Worm (Caenorhabditis elegans): ENCODE data around the gene Y57G11C.3.

The Y57G11C.3 gene

DNA sequence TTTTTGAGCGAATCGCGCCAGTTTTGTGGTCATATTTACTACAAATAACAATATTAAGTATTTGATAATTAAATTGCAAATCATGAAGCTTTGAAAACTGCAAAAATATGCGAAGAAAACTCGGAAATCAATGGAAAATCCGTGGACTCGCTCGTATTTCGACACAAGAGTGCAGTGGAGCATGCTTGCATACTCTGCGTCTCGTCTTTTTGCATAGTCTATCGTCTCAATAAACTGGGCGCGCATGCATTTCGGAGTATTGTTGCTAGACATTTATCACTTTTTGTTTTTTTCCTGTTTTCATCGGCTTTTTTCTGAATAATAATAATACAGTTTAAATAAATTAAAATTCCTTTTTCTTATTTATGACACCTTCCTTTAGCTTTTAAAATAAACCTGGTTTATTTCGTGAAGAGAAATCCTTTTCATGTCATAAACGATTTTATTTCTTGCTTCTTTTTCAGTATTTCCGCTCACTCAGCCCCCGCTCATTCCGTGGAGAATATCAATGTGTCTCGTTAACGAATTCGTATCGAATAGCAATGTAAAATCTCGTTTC, at the start of gene Y57G11C.3, which contains the start of gene mrps-7:
Gene Y57G11C.3, plus strand, starts transcription at position 509 of the 559 bp plus-strand sequence.
Gene mrps-7, minus strand, starts transcription at position 38 of the 559 bp plus-strand sequence.
- TF ChIP-seq him-1 (tag; optimal IDR thresholded peaks at IDR 0.05): peak; percentile 41
- TF ChIP-seq W03F9.2 (tag; optimal IDR thresholded peaks at IDR 0.05): peak; percentile 89
- TF ChIP-seq dao-5 (tag; optimal IDR thresholded peaks at IDR 0.05): no peak

DNA sequence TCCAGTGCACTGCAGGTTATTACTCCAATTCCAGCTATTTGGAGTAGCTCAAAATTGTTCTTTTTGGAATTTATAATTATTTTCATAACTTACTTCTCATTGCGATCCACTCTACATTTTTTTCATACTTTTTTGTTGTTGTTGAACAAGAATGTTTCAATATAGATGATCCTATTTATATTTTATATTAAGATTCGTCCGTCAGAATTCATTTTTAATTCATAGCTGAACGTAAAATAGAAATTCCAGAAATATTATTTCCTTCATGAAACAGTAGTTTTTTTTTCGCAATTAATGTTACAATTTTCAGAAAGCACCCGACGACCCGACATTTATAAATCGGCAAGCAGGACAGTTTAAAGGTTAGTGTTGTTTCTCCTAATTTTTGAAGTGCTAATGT, 39.8 kb upstream of the Y57G11C.3 start, which contains the start of gene Y57G11C.42:
Gene Y57G11C.42, plus strand, starts transcription at position 301 of the 400 bp plus-strand sequence.
- TF ChIP-seq W03F9.2 (tag; optimal IDR thresholded peaks at IDR 0.05) (no peak), him-1 (tag; optimal IDR thresholded peaks at IDR 0.05) (no peak), dao-5 (tag; optimal IDR thresholded peaks at IDR 0.05) (no peak)

DNA sequence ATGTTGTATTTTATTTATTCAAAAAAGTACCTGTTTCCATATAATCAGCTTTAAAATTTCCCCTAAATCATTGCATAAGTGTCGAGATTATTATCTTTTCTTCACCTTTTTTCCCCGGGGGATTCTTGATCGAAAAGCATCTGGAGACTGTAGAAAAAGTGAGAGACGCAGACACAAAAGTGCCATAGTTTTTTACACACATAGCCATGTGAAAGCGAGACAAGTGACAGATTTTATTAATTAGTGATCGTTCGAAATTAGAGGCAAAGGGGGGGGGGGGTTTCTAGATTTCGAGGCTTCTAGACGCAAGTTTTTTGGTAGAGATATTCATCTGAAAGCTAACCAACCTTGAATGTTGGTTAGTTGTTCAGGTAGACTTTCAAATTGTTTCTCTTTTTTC, 38.7 kb upstream of the Y57G11C.3 start:
- TF ChIP-seq dao-5 (tag; optimal IDR thresholded peaks at IDR 0.05): no peak

DNA sequence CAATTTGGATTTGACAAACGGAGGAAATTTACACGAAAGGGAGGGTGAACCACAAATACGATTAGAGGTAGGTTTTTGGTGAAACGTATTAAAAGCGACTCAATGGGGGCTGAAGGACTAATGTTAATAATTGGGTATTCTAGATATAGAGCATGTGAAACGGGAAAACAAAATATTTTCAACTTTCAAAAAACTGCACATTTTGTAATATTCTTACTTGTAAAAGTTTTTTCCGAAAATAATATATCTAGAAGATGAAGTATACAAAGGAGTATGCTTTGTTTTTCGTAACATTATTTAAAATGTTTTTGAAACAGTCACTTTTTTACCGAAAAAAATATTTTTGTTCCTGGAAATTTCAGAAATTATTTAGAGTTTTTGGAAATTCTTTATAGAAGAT, 26.1 kb upstream of the Y57G11C.3 start:
- TF ChIP-seq W03F9.2 (tag; optimal IDR thresholded peaks at IDR 0.05): no peak
- no peak for TF ChIP-seq dao-5 (tag; optimal IDR thresholded peaks at IDR 0.05)
- no peak for TF ChIP-seq him-1 (tag; optimal IDR thresholded peaks at IDR 0.05)

DNA sequence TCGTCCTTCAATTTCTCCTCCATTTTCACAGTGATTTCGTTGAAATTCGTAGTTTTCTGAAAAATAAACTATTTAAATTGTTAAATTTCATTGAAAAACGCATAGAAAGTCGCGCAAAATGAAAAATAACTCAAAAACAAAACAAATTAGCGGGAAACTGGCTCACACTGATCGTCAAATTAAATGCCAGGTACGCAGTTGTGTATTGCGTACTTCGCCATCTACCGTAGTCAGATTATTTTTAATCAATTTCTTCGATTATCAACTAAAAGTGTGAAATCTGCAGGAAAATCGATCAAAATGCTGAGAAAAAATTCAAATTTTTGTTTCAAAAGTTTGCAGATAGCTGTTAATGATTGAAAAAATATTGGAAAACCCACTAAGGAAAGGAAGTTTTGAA, 13.1 kb upstream of the Y57G11C.3 start, which contains the start of gene Y57G11C.499:
Gene Y57G11C.499, minus strand, starts transcription at position 23 of the 400 bp plus-strand sequence.
- TF ChIP-seq W03F9.2 (tag; optimal IDR thresholded peaks at IDR 0.05) (no peak), dao-5 (tag; optimal IDR thresholded peaks at IDR 0.05) (no peak), him-1 (tag; optimal IDR thresholded peaks at IDR 0.05) (no peak)

DNA sequence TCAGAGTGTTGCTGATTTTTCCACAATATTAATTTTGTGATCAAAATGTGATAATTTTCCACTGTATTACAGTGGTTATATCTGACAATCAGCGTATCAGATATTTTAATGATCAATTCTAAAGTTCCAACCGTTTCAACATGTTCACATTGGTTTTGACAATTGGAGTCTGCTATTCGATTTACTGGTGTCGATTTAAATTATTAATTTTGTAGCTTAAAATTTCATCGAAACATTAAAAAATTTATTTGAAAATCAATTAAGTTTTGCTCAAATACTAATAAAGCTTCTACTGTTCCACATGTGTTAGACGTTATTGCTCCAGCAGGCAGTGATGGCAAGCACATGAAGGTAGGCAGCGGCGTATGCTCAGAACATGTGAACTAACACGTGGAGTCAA, 10.2 kb upstream of the Y57G11C.3 start:
- TF ChIP-seq dao-5 (tag; optimal IDR thresholded peaks at IDR 0.05) (no peak), W03F9.2 (tag; optimal IDR thresholded peaks at IDR 0.05) (no peak), him-1 (tag; optimal IDR thresholded peaks at IDR 0.05) (no peak)

DNA sequence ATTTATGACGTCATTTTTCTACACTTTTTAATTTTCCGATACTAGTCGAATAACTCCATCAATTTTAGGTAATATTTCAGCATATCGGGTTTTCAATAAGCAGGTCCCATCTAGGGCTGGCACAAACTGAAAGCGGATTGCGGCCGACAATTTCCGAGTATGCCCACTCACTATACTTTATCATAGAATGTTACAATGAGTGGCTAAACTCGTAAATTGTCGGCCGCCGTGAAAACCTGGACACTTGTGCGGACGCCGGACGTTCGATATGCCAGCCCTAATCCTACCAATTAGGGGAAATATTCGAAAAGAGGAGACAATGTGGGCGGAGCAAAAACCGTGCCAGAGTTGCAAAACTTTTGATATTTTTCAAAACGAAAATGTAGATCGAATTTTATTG, 8.3 kb upstream of the Y57G11C.3 start:
- TF ChIP-seq dao-5 (tag; optimal IDR thresholded peaks at IDR 0.05) (no peak), W03F9.2 (tag; optimal IDR thresholded peaks at IDR 0.05) (no peak), him-1 (tag; optimal IDR thresholded peaks at IDR 0.05) (no peak)

DNA sequence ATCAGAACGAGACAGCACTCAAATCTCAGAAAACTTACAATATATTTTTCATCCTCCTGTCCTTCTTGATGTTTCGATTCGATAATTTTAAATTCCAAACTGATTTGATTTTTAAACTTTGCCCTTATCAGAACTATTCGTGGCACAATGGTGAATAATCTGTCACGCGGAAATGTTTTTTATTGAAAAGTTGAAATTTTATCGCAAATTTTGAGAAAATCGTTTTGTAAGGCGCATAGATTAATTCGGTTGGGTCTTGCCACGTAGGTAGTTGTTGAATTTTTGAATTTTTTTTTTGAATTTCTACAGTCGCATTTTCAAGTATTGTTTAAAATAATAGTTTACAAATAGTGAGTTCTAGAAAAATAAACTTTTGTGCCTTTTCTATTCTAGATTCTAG, 7.2 kb upstream of the Y57G11C.3 start, which contains the start of gene ptp-5.2:
Gene ptp-5.2, minus strand, starts transcription at position 101 of the 400 bp plus-strand sequence.
- TF ChIP-seq him-1 (tag; optimal IDR thresholded peaks at IDR 0.05) (no peak), dao-5 (tag; optimal IDR thresholded peaks at IDR 0.05) (no peak), W03F9.2 (tag; optimal IDR thresholded peaks at IDR 0.05) (no peak)

DNA sequence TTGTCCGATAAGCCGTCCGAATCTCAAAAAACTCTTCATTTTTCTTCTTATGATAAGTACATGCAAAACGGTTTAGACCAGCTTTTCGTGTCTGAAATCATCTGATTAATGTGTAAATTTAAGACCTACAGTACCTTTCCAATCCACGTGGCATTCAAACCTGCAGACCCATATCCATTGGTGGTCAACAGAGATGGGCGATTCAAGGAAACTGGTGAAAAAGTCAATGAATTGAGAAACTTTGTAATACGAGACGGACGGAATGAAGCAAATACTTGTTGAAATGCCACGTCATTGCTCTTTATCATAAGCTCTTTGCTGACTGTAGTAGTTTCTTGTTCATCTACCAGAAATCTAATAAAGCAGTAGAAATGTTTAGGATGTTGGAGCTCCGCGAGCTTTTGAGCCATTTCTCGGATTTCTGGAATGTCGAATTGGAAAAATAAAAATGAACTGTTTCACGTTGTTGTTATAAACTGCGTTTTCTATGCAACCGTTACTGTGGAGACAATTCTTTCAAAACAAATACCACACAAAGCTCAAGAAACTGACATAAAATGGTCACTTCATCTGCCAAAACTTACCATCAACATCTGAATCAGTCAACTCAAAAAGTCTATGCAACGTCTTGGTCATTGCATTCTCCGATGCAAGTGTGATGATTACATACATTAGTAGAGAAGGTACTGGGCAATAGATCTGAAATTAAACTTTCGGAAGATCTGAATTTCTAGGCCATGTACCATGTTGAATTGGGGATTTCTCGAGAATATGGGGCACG, 3.9 kb upstream of the Y57G11C.3 start:
- TF ChIP-seq W03F9.2 (tag; optimal IDR thresholded peaks at IDR 0.05) (no peak), dao-5 (tag; optimal IDR thresholded peaks at IDR 0.05) (no peak), him-1 (tag; optimal IDR thresholded peaks at IDR 0.05) (no peak)

DNA sequence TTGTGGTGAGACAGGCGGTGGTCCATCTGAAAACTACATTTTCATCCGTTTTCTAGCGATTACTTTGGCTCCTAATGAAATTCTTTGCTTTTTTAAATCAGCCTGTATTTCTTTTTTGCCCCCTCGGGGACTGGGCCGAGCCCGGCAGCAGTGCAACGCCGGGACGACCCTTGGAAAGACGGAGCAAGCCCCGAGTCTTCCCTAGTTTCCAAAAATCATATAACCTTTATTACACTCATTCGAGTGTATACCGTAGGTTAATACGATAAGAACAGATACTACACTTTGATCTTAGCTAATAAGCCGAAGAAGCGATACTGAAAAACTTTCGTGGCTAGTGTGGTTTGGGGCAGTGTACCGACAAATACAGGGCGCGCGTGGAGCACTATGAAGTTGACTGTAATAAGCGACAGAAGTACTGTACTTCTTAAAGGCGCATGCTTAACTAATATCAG, 3.3 kb upstream of the Y57G11C.3 start:
- no peak for TF ChIP-seq him-1 (tag; optimal IDR thresholded peaks at IDR 0.05)
- peak; percentile 33 for TF ChIP-seq W03F9.2 (tag; optimal IDR thresholded peaks at IDR 0.05)
- TF ChIP-seq dao-5 (tag; optimal IDR thresholded peaks at IDR 0.05): no peak

DNA sequence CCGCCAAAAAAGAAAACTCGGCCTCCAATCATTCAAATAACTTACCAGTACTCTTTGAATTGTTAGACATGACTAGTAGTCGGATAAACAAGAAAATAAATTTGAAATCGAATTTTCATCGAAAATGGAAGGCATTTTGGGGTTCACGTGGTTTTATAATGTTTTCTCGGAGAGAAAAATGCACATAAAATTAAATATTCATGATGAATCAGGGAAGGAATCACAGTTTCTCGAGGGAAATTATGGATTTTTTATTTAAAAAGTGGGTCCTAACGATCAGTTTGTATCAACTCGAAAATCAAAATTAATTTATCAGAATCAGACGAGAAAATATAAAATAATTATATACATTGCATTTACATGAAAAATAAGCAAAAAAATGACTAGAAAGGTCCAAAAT, 2.7 kb upstream of the Y57G11C.3 start, which contains the start of gene Y57G11C.5:
Gene Y57G11C.5, minus strand, starts transcription at position 101 of the 400 bp plus-strand sequence.
- TF ChIP-seq dao-5 (tag; optimal IDR thresholded peaks at IDR 0.05) (no peak), him-1 (tag; optimal IDR thresholded peaks at IDR 0.05) (no peak), W03F9.2 (tag; optimal IDR thresholded peaks at IDR 0.05) (no peak)

DNA sequence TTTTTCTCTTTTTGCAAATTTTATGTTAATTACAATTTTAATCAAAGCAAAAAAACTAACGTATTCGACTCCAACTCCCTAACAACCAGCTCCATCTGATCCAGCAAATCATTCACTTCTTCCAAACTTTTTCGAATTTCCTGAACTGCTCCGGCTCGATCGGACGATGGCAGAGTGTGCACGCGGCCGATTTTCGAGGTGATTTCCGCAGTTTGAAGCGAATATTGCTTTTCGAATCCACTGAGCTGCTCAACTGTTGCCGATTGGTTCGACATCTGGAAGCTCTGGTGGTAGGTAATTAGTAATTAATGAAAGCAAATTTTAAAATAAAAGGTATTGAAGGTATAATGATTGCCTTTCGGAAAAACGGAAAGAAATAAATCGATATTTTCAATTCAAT, 1.6 kb upstream of the Y57G11C.3 start, which contains the start of gene vti-1:
Gene vti-1, minus strand, starts transcription at position 284 of the 400 bp plus-strand sequence.
- TF ChIP-seq dao-5 (tag; optimal IDR thresholded peaks at IDR 0.05) (no peak), him-1 (tag; optimal IDR thresholded peaks at IDR 0.05) (no peak), W03F9.2 (tag; optimal IDR thresholded peaks at IDR 0.05) (no peak)

DNA sequence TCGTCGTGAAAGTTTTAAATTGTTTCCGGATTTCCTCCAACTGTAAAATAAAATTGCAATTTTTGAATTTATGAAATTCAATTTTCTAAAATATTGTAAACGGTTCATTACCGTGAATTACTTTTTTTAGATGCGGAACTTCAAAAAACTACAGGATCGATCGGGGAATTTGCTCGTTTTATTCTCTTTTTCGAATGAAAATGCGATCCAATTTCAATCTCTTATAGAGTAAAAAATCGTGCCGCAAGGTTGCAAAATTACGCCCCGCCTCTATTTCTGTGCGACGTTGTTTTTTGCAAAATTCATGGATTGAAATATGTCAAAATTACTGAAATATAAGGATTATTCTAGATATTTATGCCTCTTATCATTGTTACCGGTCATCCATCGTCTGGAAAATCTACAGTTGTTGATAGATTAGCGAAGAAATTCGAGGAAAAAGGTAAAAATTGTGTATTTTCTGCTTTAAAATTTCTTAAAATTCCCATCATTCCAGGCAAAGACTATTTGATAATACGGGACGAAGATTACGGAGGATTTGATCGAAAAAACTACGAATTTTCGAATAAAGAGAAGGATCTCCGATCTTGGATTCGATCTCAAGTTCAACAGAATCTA, 1.3 kb downstream of the Y57G11C.3 start, which contains the start of gene Y57G11C.43:
Gene Y57G11C.43, plus strand, starts transcription at position 224 of the 618 bp plus-strand sequence.
- no peak for TF ChIP-seq him-1 (tag; optimal IDR thresholded peaks at IDR 0.05)
- TF ChIP-seq W03F9.2 (tag; optimal IDR thresholded peaks at IDR 0.05): no peak
- no peak for TF ChIP-seq dao-5 (tag; optimal IDR thresholded peaks at IDR 0.05)
